Worm (Caenorhabditis elegans): ENCODE data around the gene Y41D4A.7.

The Y41D4A.7 gene

DNA sequence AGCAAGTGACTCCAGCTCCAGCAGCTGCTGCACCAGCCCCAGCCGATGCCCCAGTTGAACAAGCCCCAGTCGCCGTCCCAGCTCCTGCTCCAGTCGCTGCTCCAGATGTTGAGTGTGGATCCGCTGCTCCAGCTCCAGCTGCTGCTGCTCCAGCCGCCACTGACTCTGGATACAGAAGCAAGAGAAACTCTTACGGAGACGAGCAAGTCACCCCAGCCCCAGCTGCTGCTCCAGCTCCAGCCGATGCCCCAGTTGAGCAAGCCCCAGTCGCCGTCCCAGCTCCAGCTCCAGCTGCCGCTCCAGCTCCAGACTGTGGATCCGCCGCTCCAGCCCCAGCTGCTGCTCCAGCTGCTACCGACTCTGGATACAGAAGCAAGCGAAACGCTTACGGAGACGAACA is 39.8 kb downstream of the Y41D4A.7 start:
- TF ChIP-seq ztf-7 (tag; optimal IDR thresholded peaks at IDR 0.05) (no peak), madf-5 (GFP tag; IDR thresholded peaks at IDR 0.05) (no peak), nhr-42 (GFP tag; IDR thresholded peaks at IDR 0.05) (no peak), set-16 (GFP tag; IDR thresholded peaks at IDR 0.05) (peak; percentile 96), lin-1 (GFP tag; IDR thresholded peaks at IDR 0.05) (no peak), tra-1 (GFP tag; IDR thresholded peaks at IDR 0.05) (peak; percentile 36; the same call in 1 of the 2 replicates), jun-1 (tag; optimal IDR thresholded peaks at IDR 0.05) (no peak), T20F7.1 (GFP tag; optimal IDR thresholded peaks at IDR 0.05) (no peak), ceh-20 (GFP tag; IDR thresholded peaks at IDR 0.05) (peak; percentile 7; the same call in 1 of the 2 replicates), arid-1 (GFP tag; conservative IDR thresholded peaks at IDR 0.05) (no peak)

DNA sequence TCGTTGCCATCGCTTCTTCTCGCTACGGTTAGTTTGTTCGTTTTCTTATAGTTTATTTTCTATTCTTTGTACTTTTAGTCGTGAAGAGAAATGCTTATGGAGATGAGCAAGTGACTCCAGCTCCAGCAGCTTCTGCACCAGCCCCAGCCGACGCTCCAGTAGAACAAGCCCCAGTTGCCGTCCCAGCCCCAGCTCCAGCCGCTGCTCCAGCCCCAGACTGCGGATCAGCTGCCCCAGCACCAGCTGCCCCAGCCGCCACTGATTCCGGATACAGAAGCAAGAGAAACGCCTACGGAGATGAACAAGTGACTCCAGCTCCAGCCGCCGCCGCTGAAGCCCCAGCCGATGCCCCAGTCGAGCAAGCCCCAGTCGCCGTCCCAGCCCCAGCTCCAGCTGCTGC is 40.5 kb downstream of the Y41D4A.7 start:
- TF ChIP-seq madf-5 (GFP tag; IDR thresholded peaks at IDR 0.05), result peak in 1 of 2 experiments; percentile 81; a peak in 2 of 4 replicates
- TF ChIP-seq set-16 (GFP tag; IDR thresholded peaks at IDR 0.05), result peak; percentile 96
- 0 out of 2 replicates have a peak, but pooled peaks have one; percentile 22 for TF ChIP-seq dmd-9 (GFP tag; IDR thresholded peaks at IDR 0.05)
- 0 out of 2 replicates have a peak, but pooled peaks have one; percentile 12 for TF ChIP-seq lim-7 (GFP tag; IDR thresholded peaks at IDR 0.05)
- TF ChIP-seq hmg-1.1 (GFP tag; IDR thresholded peaks at IDR 0.05), result 0 out of 2 replicates have a peak, but pooled peaks have one; percentile 42
- 0 out of 2 replicates have a peak, but pooled peaks have one; percentile 16 for TF ChIP-seq tra-1 (GFP tag; IDR thresholded peaks at IDR 0.05)
- 0 out of 2 replicates have a peak, but pooled peaks have one; percentile 13 for TF ChIP-seq F26F4.8 (GFP tag; conservative IDR thresholded peaks at IDR 0.05)
- 0 out of 2 replicates have a peak, but pooled peaks have one; percentile 19 for TF ChIP-seq lin-38 (GFP tag; IDR thresholded peaks at IDR 0.05)
- TF ChIP-seq madf-9 (GFP tag; conservative IDR thresholded peaks at IDR 0.05), result 0 out of 2 replicates have a peak, but pooled peaks have one; percentile 37
- TF ChIP-seq zfp-3 (GFP tag; conservative IDR thresholded peaks at IDR 0.05), result peak; percentile 48; the same call in 1 of the 2 replicates
- TF ChIP-seq ZK337.2 (GFP tag; IDR thresholded peaks at IDR 0.05), result 0 out of 2 replicates have a peak, but pooled peaks have one; percentile 37
- 0 out of 2 replicates have a peak, but pooled peaks have one; percentile 21 for TF ChIP-seq dmd-8 (GFP tag; IDR thresholded peaks at IDR 0.05)
- peak; percentile 22; the same call in 1 of the 2 replicates for TF ChIP-seq ctbp-1 (GFP tag; IDR thresholded peaks at IDR 0.05)

DNA sequence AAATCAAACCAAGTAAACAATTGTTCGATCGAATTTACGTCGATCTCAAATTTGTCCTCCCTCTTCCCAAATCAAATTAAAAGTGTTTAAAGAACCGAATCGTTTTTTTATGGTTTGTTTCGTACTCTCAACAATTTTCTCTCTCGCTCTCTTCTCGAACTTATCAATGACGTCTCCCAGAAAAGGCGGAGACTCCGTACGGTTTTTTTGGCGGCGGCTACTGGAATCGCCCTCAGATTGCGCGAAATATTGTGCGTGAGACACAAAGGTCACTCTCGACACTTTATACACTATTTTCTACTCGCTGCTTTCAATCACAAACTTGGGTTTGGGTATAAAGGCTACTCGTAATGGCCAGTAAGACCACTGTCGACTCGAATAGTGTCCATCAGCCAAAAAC is 40.9 kb downstream of the Y41D4A.7 start, which contains the start of gene epic-2:
TSS of gene epic-2 (plus strand) at position 317 of the 400 bp plus-strand sequence.
- TF ChIP-seq aly-2 (tag; optimal IDR thresholded peaks at IDR 0.05), result no peak
- no peak for TF ChIP-seq zag-1 (tag; optimal IDR thresholded peaks at IDR 0.05)
- TF ChIP-seq nhr-111 (GFP tag; optimal IDR thresholded peaks at IDR 0.05), result no peak
- no peak for TF ChIP-seq lin-1 (GFP tag; IDR thresholded peaks at IDR 0.05)
- TF ChIP-seq nhr-28 (tag; optimal IDR thresholded peaks at IDR 0.05), result peak; percentile 69
- no peak for TF ChIP-seq Y105C5A.15 (GFP tag; IDR thresholded peaks at IDR 0.05)
- TF ChIP-seq dmd-6 (GFP tag; IDR thresholded peaks at IDR 0.05), result no peak

DNA sequence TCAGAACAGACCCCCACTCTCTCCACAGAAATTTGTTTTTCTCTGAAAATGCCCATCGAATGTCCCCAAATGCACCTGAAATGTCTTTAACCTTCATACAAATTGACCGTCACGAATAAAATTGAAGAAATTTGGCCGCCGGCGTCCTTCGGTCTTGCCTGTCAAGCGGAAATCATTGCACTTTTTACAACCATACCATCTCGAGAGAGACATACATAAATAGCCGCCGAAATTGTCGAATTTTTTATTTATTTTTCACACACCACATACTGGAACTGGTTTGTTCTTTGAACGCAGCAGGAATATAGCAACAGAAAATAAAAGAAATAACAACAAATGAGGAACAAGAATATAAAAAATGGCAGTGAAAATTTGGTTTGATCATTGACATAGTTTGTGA is 45.7 kb downstream of the Y41D4A.7 start:
- TF ChIP-seq nhr-25 (tag; optimal IDR thresholded peaks at IDR 0.05; ENCODE audit: borderline replicate concordance, insufficient read depth) (peak; percentile 11), php-3 (GFP tag; IDR thresholded peaks at IDR 0.05) (no peak)

DNA sequence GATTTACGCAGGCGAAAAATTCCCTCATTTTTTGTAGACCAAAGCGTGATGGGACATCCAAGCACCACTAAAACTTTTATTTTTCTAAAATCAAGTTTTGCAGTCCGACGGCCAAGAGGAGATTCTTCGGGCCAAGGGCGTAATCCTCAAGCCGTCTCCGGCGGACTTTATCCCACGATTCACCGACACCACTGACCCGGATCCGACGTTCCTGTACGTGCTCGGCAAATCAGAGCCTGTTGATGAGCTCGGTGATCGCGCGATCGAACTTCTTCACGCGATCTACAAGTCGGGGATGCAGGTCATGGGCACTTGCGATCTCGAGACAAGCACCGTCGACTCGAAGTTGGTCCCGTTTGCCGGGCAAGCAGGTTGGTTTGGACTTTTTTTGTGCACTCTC is 47.8 kb downstream of the Y41D4A.7 start:
- TF ChIP-seq hif-1 (tag; optimal IDR thresholded peaks at IDR 0.05), result no peak
- no peak for TF ChIP-seq sdz-12 (GFP tag; optimal IDR thresholded peaks at IDR 0.05)
- peak in 1 of 2 experiments; percentile 57 for TF ChIP-seq unc-62 (GFP tag; optimal IDR thresholded peaks at IDR 0.05 in 1 of 2)
- TF ChIP-seq unc-62 (tag; optimal IDR thresholded peaks at IDR 0.05), result no peak
- TF ChIP-seq lin-39 (tag; optimal IDR thresholded peaks at IDR 0.05), result no peak
- TF ChIP-seq aha-1 (tag), result peak; percentile 37
- no peak for TF ChIP-seq R02D3.7 (tag; optimal IDR thresholded peaks at IDR 0.05)
- TF ChIP-seq daf-16 (GFP tag; optimal IDR thresholded peaks at IDR 0.05), result no peak
- TF ChIP-seq daf-16 (tag; optimal IDR thresholded peaks at IDR 0.05), result no peak
- peak; percentile 62 for TF ChIP-seq set-16 (GFP tag; IDR thresholded peaks at IDR 0.05)
- TF ChIP-seq ceh-20 (GFP tag; IDR thresholded peaks at IDR 0.05), result no peak
- TF ChIP-seq snpc-1.2 (GFP tag; IDR thresholded peaks at IDR 0.05), result no peak
- no peak for TF ChIP-seq mxl-2 (GFP tag; conservative IDR thresholded peaks at IDR 0.05)
- TF ChIP-seq ztf-11 (tag; optimal IDR thresholded peaks at IDR 0.05), result no peak
- TF ChIP-seq Y105C5A.15 (GFP tag; IDR thresholded peaks at IDR 0.05), result no peak
